Fruit fly (Drosophila melanogaster) whole organism, prepupa: ENCODE results near the gene Sur.

Experiments used
- Blimp-1 ChIP-seq: fragments of 200-800 bp; sonication (Bioruptor generic); optimal IDR thresholded peaks from 3 replicates; lab custom pipeline; 2017; ENCODE audit warnings: missing biosample characterization, missing genetic modification characterization, mild to moderate bottlenecking, moderate library complexity, missing genetic modification reagents
- CG10631 ChIP-seq: fragments of 200-800 bp; sonication (Bioruptor generic); optimal IDR thresholded peaks from 2 replicates; lab custom pipeline; 2016; ENCODE audit warnings: missing biosample characterization, missing genetic modification characterization
- CG10669 ChIP-seq: fragments of 200-800 bp; sonication (Bioruptor generic); optimal IDR thresholded peaks from 3 replicates; lab custom pipeline; 2018; ENCODE audit warnings: missing biosample characterization, mild to moderate bottlenecking, missing genetic modification characterization, moderate library complexity
- CG11294 ChIP-seq: fragments of 200-800 bp; sonication (Bioruptor generic); IDR thresholded peaks from 2 replicates; pipeline ENCODE4 v1.3.6; 2022; ENCODE audit warnings: missing biosample characterization, missing genetic modification characterization
- CG11902 ChIP-seq: fragments of 200-800 bp; sonication (Bioruptor generic); optimal IDR thresholded peaks from 3 replicates; lab custom pipeline; 2016; ENCODE audit warnings: missing biosample characterization, missing genetic modification characterization
- CG15336 ChIP-seq: fragments of 200-800 bp; sonication (Bioruptor generic); IDR thresholded peaks from 2 replicates; pipeline ENCODE4 v1.3.6; 2022; ENCODE audit warnings: missing biosample characterization, missing genetic modification characterization
- CG16779 ChIP-seq: fragments of 200-800 bp; sonication (Bioruptor generic); optimal IDR thresholded peaks from 3 replicates; lab custom pipeline; 2017; ENCODE audit warnings: missing biosample characterization, mild to moderate bottlenecking, missing genetic modification characterization
- CG3032 ChIP-seq: fragments of 200-800 bp; optimal IDR thresholded peaks from 2 replicates; lab custom pipeline; 2019; ENCODE audit warnings: missing biosample characterization, mild to moderate bottlenecking, missing genetic modification characterization, moderate library complexity
- CG34406 ChIP-seq: fragments of 200-800 bp; sonication (Bioruptor generic); optimal IDR thresholded peaks from 3 replicates; lab custom pipeline; 2016; ENCODE audit warnings: missing biosample characterization, missing genetic modification characterization
- CG6163 ChIP-seq: fragments of 200-800 bp; sonication (Bioruptor generic); IDR thresholded peaks from 3 replicates; pipeline ENCODE4 v1.3.6; 2022; ENCODE audit warnings: missing biosample characterization, missing genetic modification characterization
- CG6276 ChIP-seq: fragments of 200-800 bp; sonication (Bioruptor generic); optimal IDR thresholded peaks from 2 replicates; lab custom pipeline; 2017; ENCODE audit warnings: missing biosample characterization, mild to moderate bottlenecking, missing genetic modification characterization
- CG6792 ChIP-seq: fragments of 200-800 bp; sonication (Bioruptor generic); optimal IDR thresholded peaks from 3 replicates; lab custom pipeline; 2016; ENCODE audit warnings: missing biosample characterization, missing genetic modification characterization
- CG6808 ChIP-seq: fragments of 200-800 bp; sonication (Bioruptor generic); optimal IDR thresholded peaks from 3 replicates; lab custom pipeline; 2017; ENCODE audit warnings: missing biosample characterization, missing genetic modification characterization, mild to moderate bottlenecking, moderate library complexity, missing genetic modification reagents
- CG6854 ChIP-seq: fragments of 200-800 bp; sonication (Bioruptor generic); optimal IDR thresholded peaks from 2 replicates; lab custom pipeline; 2017; ENCODE audit warnings: missing biosample characterization, mild to moderate bottlenecking, missing genetic modification characterization
- CG8119 ChIP-seq: fragments of 200-800 bp; sonication (Bioruptor generic); IDR thresholded peaks from 3 replicates; pipeline ENCODE4 v1.3.6; 2022; ENCODE audit warnings: missing biosample characterization, missing genetic modification characterization
- CG8319 ChIP-seq: fragments of 200-800 bp; sonication (Bioruptor generic); optimal IDR thresholded peaks from 3 replicates; lab custom pipeline; 2016; ENCODE audit warnings: missing biosample characterization, missing genetic modification characterization
- Eip78C ChIP-seq: fragments of 200-800 bp; sonication (Bioruptor generic); peaks from one replicate; lab custom pipeline; 2016; ENCODE audit warnings: missing biosample characterization, missing genetic modification characterization
- Eip93F ChIP-seq: fragments of 200-800 bp; sonication (Bioruptor generic); optimal IDR thresholded peaks from 2 replicates; lab custom pipeline; 2016; ENCODE audit warnings: missing biosample characterization, mild to moderate bottlenecking, missing genetic modification characterization
- Ets21C ChIP-seq: fragments of 200-800 bp; sonication (Bioruptor generic); optimal IDR thresholded peaks from 3 replicates; lab custom pipeline; 2016; ENCODE audit warnings: missing biosample characterization, missing genetic modification characterization
- Ets96B ChIP-seq: fragments of 200-800 bp; optimal IDR thresholded peaks from 2 replicates; lab custom pipeline; 2019; ENCODE audit warnings: missing biosample characterization, mild to moderate bottlenecking, missing genetic modification characterization, moderate library complexity
- Gug ChIP-seq: fragments of 200-800 bp; sonication (Bioruptor generic); IDR thresholded peaks from 2 replicates; pipeline ENCODE4 v1.3.6; 2022; ENCODE audit warnings: missing biosample characterization, missing genetic modification characterization
- Hr39 ChIP-seq: fragments of 200-800 bp; sonication (Bioruptor generic); optimal IDR thresholded peaks from 2 replicates; lab custom pipeline; 2016; ENCODE audit warnings: missing biosample characterization, missing genetic modification characterization
- Hr4 ChIP-seq: fragments of 200-800 bp; sonication (Bioruptor generic); optimal IDR thresholded peaks from 3 replicates; lab custom pipeline; 2016; ENCODE audit warnings: missing biosample characterization, missing genetic modification characterization
- Lpt ChIP-seq: fragments of 200-800 bp; sonication (Bioruptor generic); optimal IDR thresholded peaks from 3 replicates; lab custom pipeline; 2016; ENCODE audit warnings: missing biosample characterization, missing genetic modification characterization
- Met ChIP-seq: fragments of 200-800 bp; sonication (Bioruptor generic); optimal IDR thresholded peaks from 3 replicates; lab custom pipeline; 2016; ENCODE audit warnings: missing biosample characterization, missing genetic modification characterization
- OdsH ChIP-seq: fragments of 200-800 bp; sonication (Bioruptor generic); optimal IDR thresholded peaks from 3 replicates; lab custom pipeline; 2016; ENCODE audit warnings: missing biosample characterization, missing genetic modification characterization
- Smox ChIP-seq: fragments of 200-800 bp; sonication (Bioruptor generic); optimal IDR thresholded peaks from 3 replicates; lab custom pipeline; 2016; ENCODE audit warnings: missing biosample characterization, missing genetic modification characterization
- Sox14 ChIP-seq: fragments of 200-800 bp; sonication (Bioruptor generic); optimal IDR thresholded peaks from 3 replicates; lab custom pipeline; 2016; ENCODE audit warnings: missing biosample characterization, missing genetic modification characterization
- Sox15 ChIP-seq: fragments of 200-800 bp; sonication (Bioruptor generic); optimal IDR thresholded peaks from 3 replicates; lab custom pipeline; 2016; ENCODE audit warnings: missing biosample characterization, missing genetic modification characterization
- achi ChIP-seq: fragments of 200-800 bp; sonication (Bioruptor generic); optimal IDR thresholded peaks from 3 replicates; lab custom pipeline; 2016; ENCODE audit warnings: missing biosample characterization, missing genetic modification characterization
- acj6 ChIP-seq: fragments of 200-800 bp; sonication (Bioruptor generic); optimal IDR thresholded peaks from 3 replicates; lab custom pipeline; 2016; ENCODE audit warnings: missing biosample characterization, missing genetic modification characterization
- cyc ChIP-seq: fragments of 200-800 bp; sonication (Bioruptor generic); optimal IDR thresholded peaks from 3 replicates; lab custom pipeline; 2016; ENCODE audit warnings: missing biosample characterization, missing genetic modification characterization
- dsx ChIP-seq: fragments of 200-800 bp; optimal IDR thresholded peaks from 3 replicates; lab custom pipeline; 2019; ENCODE audit warnings: missing biosample characterization, mild to moderate bottlenecking, missing genetic modification characterization, moderate library complexity; ENCODE audit not compliant: poor library complexity, severe bottlenecking
- esn ChIP-seq: fragments of 200-800 bp; sonication (Bioruptor generic); optimal IDR thresholded peaks from 2 replicates; lab custom pipeline; 2016; ENCODE audit warnings: missing biosample characterization, mild to moderate bottlenecking, missing genetic modification characterization, moderate library complexity
- fd59A ChIP-seq: fragments of 200-800 bp; sonication (Bioruptor generic); optimal IDR thresholded peaks from 2 replicates; lab custom pipeline; 2017; ENCODE audit warnings: missing biosample characterization, mild to moderate bottlenecking, missing genetic modification characterization, missing genetic modification reagents
- fkh ChIP-seq: fragments of 200-800 bp; sonication (Bioruptor generic); optimal IDR thresholded peaks from 3 replicates; lab custom pipeline; 2017; ENCODE audit warnings: missing biosample characterization, mild to moderate bottlenecking, missing genetic modification characterization, moderate library complexity
- lz ChIP-seq: fragments of 200-800 bp; sonication (Bioruptor generic); optimal IDR thresholded peaks from 3 replicates; lab custom pipeline; 2016; ENCODE audit warnings: missing biosample characterization, missing genetic modification characterization
- net ChIP-seq: fragments of 200-800 bp; sonication (Bioruptor generic); optimal IDR thresholded peaks from 3 replicates; lab custom pipeline; 2016; ENCODE audit warnings: missing biosample characterization, missing genetic modification characterization
- ss ChIP-seq, 2 experiments: fragments of 200-800 bp; sonication (Bioruptor generic); optimal IDR thresholded peaks; 2 replicates in 1 of 2; 3 replicates in 1 of 2; lab custom pipeline; 2017 to 2018; ENCODE audit warnings: mild to moderate bottlenecking in 2 of 2, missing biosample characterization in 2 of 2, missing genetic modification characterization in 2 of 2, moderate library complexity in 1 of 2
- topi ChIP-seq: fragments of 200-800 bp; sonication (Bioruptor generic); optimal IDR thresholded peaks from 3 replicates; lab custom pipeline; 2016; ENCODE audit warnings: missing biosample characterization, missing genetic modification characterization

The Sur gene

DNA sequence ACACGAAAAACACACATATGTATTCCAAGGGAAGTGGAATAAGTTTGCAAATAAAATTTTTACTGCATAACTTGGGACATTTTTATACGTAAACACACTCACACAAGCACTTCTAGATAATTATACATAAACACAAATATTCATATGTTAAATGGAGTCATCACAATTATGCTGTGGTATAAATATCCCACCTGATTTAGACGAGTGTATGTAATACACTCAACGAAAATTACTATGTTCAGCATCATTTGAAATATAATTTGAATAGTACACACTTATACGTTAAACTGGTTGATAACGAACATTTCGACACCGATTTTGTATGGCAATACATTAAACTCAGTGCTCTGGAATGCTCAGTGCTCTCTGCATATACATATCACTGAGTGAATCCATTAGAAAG lies 32.2 kb upstream of the Sur start (continued):
- TF ChIP-seq CG6792 (GFP tag; lab: Kevin White, UChicago) (peak; percentile 32), net (no peak), CG11902 (GFP tag; lab: Kevin White, UChicago) (no peak), Lpt (GFP tag; lab: Kevin White, UChicago) (peak; percentile 31), ss (GFP tag; optimal IDR thresholded peaks at IDR 0.05; lab: Kevin White, UChicago) (peak in 1 of 2 experiments; percentile 27), CG8319 (GFP tag; lab: Kevin White, UChicago) (peak; percentile 4), OdsH (GFP tag; lab: Kevin White, UChicago) (peak; percentile 57), fd59A (GFP tag; lab: Kevin White, UChicago) (no peak), CG15336 (GFP tag; lab: Robert Waterston, UW) (peak; percentile 49; the same call in 1 of the 2 replicates), CG10631 (peak; percentile 52)

DNA sequence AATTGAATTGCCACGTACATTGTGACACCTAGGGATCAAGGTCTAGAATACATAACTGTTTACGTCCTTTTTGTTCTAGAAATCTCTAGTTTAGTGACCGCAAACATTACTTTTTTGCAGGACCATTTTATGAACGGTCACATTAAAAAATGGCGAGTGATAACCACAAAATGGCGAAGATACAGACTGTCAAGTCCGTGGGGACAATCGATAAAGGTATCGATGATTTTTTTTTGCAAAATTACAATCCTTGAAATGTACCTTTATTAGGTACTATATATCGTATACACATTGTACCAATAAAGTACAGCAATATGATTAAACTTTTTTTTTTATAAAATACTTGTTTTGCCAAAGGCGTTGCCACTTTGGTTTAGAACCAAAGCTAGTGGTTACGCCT lies 31.5 kb upstream of the Sur start:
- TF ChIP-seq Eip78C (GFP tag; lab: Kevin White, UChicago) (peak; percentile 40), Hr39 (GFP tag; lab: Kevin White, UChicago) (no peak), achi (GFP tag; lab: Kevin White, UChicago) (peak; percentile 9)

DNA sequence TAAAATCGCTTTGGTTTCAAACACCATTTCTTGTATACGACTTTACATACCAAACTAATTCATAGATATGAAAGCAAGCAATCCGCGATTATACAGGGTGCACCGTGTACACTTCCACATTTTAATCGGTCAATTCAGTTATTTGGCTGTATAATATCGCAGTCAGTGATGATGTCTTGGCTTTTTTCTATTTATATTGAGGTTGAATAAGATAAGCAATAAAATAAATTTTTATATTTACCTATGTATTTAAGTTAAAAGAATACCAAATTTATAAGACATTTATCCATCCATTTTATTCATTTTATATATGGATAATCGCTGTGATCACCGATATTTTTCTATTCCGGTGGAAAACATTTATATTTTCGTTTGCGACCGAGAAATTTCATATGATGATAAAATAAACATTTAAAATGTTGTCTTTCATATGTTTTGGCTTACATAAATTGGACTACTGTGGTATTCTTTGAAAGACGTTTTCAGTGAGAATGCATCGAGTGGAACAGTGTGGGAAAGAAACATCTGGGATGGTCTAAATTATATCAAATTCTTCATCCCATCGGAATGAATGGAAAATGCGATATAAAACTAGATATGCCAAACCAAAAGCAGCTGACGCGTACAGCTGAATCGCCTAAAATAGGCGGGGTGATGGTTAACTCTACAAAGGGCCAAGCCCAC lies 27.9 kb upstream of the Sur start, which contains the start of gene CG5708:
CG5708 (minus strand) TSS at position 85 of the 684 bp plus-strand sequence.
- TF ChIP-seq CG6276 (GFP tag; lab: Kevin White, UChicago) (no peak), ss (GFP tag; optimal IDR thresholded peaks at IDR 0.05; lab: Kevin White, UChicago) (peak in 1 of 2 experiments; percentile 20), Sox14 (GFP tag; lab: Kevin White, UChicago) (peak; percentile 9), Lpt (GFP tag; lab: Kevin White, UChicago) (no peak), cyc (peak; percentile 18), Gug (GFP tag; lab: Robert Waterston, UW) (no peak), esn (GFP tag; lab: Kevin White, UChicago) (peak; percentile 32), Sox15 (GFP tag; lab: Kevin White, UChicago) (no peak), CG6163 (GFP tag; lab: Robert Waterston, UW) (no peak), CG8119 (no peak), Blimp-1 (GFP tag; lab: Kevin White, UChicago) (no peak), Smox (no peak), CG10669 (GFP tag; lab: Kevin White, UChicago) (no peak), Eip78C (GFP tag; lab: Kevin White, UChicago) (peak; percentile 63), acj6 (GFP tag; lab: Kevin White, UChicago) (no peak), CG11294 (no peak), Met (GFP tag; lab: Kevin White, UChicago) (peak; percentile 37), dsx (peak; percentile 35), achi (GFP tag; lab: Kevin White, UChicago) (peak; percentile 35), CG6808 (GFP tag; lab: Kevin White, UChicago) (no peak), CG6792 (GFP tag; lab: Kevin White, UChicago) (no peak), lz (GFP tag; lab: Kevin White, UChicago) (peak; percentile 13), Eip93F (GFP tag; lab: Kevin White, UChicago) (no peak), Hr4 (GFP tag; lab: Kevin White, UChicago) (no peak), topi (peak; percentile 2), CG16779 (no peak), Hr39 (GFP tag; lab: Kevin White, UChicago) (no peak), OdsH (GFP tag; lab: Kevin White, UChicago) (no peak), CG6854 (no peak), CG34406 (GFP tag; lab: Kevin White, UChicago) (no peak), fkh (GFP tag; lab: Kevin White, UChicago) (peak; percentile 36), Ets21C (GFP tag; lab: Kevin White, UChicago) (no peak), Ets96B (tag; lab: Kevin White, UChicago) (no peak), CG3032 (peak; percentile 31)
